Worm (Caenorhabditis elegans) whole organism, dauer: Measurements from ENCODE around the gene xrn-1.
"Not testable (repeated sequence)": the region's sequence is repeated elsewhere in the genome, so short reads cannot be mapped to it uniquely, and the experiment has no call there.

Experiments
- unc-62 ChIP-seq: sonication (generic microtip); optimal IDR thresholded peaks from 2 replicates; lab custom pipeline; 2017; ENCODE audit warnings: missing biosample characterization, missing genetic modification reagents, missing genetic modification characterization

xrn-1 gene

DNA sequence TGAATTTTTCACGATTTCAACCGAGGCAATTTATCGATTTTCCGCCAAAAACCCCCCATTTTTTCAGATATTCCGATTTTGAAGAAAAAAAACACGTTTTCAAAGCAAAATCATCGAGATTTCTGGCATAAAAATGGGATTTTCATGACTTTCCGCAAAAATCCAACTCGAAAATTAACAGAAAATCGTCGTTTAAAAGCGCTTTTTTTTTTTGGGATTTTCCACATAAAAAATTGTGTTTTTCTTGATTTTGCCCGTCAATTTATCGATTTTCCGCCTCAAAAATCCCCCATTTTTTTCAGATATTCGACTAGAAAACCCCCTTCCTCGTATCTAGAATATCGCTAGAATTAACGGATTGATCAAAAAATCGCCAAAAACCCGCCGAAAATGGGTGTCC lies at the start of gene xrn-1:
TSS of gene xrn-1 (plus strand) at position 301 of the 400 bp plus-strand sequence.
- TF ChIP-seq unc-62 (GFP tag; lab: Kevin White, UChicago): no peak

- TF ChIP-seq unc-62 (GFP tag; lab: Kevin White, UChicago): not testable (repeated sequence)
Measured at ce11 chrII:14021230-14021629, 47.5 kb upstream of the xrn-1 start, which contains the start of gene F01D5.10. TSS of gene F01D5.10 (minus strand) at chrII:14021330.

- TF ChIP-seq unc-62 (GFP tag; lab: Kevin White, UChicago): no peak
Measured at ce11 chrII:14032705-14033104, 36.0 kb upstream of the xrn-1 start.

DNA sequence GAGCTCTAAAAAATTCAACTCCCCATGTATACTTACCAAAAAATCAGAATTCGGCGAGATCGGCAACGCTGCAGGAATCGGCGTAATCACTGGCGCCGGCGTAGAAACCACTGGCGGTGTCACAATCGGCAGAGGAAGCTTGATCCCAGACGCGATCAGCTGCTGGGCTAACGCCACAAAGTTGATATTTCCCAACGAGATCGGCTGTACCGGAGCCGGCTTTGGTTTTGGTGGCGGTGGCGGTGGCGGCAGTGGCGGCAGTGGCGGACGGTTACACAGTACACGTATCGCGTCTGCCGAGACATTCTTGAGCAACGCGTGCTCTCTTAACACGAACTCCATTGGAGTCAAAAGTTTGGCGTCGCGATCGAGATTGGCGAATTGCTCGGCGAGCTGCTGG lies 34.1 kb upstream of the xrn-1 start:
- TF ChIP-seq unc-62 (GFP tag; lab: Kevin White, UChicago): no peak

DNA sequence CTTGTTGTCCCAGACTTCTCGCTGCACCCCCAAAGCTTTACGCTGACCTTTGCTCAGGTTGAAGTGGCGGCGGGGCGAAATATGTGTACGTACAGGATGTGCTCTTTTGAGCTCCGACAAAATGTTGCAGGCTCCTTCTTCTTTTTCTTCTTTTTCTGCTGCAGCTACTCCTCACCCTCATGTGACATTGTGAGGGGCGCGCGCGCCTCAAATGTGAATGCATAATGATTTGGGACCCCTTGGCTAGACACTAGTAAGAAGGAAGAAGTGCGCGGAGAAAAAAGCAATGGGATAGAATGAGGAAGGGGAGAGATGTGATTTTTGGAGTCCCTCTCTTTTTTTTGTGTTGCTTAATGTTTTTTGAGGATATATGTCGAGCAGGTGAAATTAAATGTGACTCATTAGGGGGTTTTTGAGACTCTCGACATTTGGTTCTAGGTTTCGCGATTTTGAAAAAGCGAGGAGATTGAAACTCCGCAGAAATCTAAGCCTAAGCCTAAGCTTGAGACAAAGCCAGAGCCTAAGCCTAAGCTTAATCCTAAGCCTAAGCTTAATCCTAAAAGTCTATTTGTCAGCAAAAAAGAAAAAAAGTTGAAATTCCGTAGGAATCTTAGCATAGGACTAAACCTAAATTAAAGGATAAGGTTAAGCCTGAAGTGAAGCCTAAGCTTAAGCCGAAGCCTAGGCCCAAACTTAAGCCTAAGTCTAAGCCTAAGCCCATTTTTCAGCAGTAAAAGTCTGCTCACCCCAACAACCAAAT lies 31.8 kb upstream of the xrn-1 start:
- no peak for TF ChIP-seq unc-62 (GFP tag; lab: Kevin White, UChicago)

DNA sequence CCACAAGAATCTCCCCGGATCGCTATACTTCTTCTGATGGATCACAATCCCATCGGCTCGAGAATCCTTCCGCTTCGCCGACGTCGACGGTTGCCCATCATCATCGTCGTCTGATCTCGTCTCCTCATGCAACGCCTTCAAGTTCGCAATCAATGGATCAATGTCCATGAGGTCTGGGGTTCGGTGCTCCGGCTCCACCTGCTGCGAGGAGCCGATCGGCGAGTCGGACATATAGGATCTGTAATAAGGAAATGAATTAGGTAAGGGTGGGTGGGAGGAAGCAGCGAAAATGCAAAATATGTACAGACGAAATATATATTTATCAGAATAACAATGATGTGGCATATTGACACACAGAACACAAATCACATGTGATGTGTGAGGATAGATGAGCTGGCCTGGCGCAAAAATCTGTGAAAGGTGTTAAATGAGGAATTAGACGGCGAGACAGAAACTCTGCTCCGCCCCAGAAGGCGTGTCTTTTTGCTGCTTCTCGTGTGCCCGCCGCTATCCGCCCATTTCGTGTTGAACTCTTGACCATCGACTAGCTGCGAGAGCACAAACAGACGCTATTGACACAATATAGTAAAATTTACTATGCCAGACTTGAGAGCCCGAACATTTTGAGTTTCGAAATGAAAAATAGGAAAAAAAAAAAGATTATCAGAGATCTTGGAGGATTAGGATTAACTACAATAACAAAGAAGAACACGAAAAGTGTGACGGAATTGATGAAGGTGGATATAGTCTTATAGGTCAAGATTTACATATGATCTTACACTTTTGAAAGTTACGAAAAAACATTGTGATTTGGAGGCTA lies 31.0 kb upstream of the xrn-1 start:
- no peak for TF ChIP-seq unc-62 (GFP tag; lab: Kevin White, UChicago)

- no peak for TF ChIP-seq unc-62 (GFP tag; lab: Kevin White, UChicago)
Measured at ce11 chrII:14038331-14038730, 30.4 kb upstream of the xrn-1 start.

ce11 chrII:14039811-14040203 lies 28.9 kb upstream of the xrn-1 start:
- TF ChIP-seq unc-62 (GFP tag; lab: Kevin White, UChicago): no peak

DNA sequence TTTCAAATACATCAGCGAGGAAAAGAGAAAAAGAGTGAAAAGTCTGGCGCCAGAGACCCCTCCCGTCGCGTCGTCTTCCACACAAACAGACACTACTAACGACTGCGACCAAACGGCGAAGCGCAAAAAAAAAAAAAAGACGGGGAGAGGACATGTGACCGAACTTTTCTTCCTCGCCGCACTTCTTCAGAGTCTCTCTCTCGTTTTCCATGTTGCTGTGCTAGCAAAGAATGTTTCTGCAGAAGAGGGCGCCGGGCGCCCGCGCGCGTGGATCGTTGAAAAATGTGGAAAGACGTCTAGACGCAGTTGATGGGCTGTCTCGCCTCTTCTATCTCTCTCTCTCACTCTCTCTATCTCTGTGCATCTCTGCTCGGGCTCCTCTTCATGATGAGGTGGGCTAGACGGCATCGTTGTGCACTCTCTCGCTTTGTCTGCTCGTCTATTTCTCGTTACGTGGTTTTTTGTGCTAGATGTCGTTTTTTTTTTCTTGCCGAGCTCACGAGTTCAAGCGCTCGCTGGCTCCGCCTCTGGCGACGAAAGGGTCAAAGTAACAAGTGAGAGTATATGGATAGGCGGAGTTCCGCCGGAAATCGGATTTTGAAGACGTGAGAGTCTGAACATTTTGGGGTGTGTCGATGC lies 28.4 kb upstream of the xrn-1 start:
- peak; percentile 40 for TF ChIP-seq unc-62 (GFP tag; lab: Kevin White, UChicago)

DNA sequence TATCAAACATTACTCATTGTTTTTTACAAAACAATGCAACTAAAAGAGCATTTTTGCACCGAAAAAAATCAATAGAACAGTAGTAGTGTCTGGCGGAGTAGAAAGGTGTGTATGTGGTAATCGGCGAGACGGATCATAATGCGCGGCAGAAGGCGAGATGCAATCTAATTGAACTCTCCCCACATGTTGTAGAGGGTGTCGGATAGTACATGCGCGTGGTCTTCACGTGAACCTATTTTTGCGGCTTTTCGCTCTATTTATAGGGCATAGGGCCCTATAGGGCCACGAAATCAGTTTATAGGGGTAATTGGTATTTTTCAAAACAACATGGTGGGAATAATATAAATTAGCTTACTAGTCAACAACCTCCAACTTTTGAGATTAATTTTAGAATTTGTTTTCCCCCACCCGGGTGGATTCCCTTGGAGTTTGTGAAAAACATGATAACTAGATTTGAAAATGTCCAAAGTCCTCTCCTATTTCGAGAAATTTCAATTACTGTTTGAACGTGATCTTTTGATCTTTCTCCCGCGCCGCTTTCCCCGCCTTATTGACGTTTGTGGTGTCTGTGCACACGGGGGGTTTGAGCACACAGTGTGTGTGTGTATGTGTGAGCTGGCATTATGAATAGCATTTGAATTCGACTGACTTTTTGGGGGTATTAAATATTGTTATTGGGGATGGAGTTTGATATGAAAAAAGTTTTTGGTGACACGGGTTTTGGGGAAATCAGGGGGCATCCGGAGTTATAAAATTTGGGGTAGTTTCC lies 25.7 kb upstream of the xrn-1 start:
- TF ChIP-seq unc-62 (GFP tag; lab: Kevin White, UChicago): no peak

DNA sequence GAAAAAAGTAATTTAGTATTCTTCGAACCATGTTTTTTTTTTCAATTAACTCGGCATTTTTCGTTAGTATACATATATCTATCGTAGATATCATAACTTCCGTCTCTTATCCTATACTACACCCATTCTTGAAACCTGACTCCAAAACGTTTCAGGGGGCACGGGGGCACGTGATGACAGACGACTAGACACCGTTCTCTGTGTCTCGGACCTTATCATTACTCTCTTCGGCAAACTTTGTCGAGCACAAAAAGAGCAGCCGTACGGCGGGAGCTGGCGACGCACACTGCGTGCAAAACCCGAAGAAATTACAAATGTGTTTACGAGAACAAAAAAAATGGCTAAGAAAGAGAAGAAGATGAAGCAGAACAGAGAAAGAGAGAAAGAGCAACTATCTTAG lies 24.5 kb upstream of the xrn-1 start:
- TF ChIP-seq unc-62 (GFP tag; lab: Kevin White, UChicago): no peak

- no peak for TF ChIP-seq unc-62 (GFP tag; lab: Kevin White, UChicago)
Measured at ce11 chrII:14045235-14045634, 23.5 kb upstream of the xrn-1 start.

ce11 chrII:14045934-14046470 lies 22.7 kb upstream of the xrn-1 start:
- no peak for TF ChIP-seq unc-62 (GFP tag; lab: Kevin White, UChicago)

DNA sequence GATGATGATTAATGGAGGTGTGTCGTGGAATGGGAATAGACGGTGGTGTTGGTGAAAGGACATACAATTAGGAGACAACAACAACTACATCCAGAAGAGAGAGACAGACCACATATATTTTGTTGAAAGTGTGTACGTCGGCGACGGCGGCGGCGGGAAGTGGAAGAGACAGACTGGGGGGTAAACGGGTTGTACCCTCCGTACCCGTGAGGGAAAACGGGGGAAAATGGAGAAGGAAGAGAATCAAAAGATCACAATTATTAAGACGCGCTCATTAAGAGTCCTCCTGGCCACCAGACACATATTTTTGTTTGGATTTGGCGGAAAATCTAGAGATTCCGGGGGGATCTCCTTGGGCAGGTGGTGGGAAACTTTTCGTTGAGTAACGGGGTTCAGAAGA lies 22.2 kb upstream of the xrn-1 start:
- no peak for TF ChIP-seq unc-62 (GFP tag; lab: Kevin White, UChicago)

ce11 chrII:14049097-14049496 lies 19.6 kb upstream of the xrn-1 start:
- TF ChIP-seq unc-62 (GFP tag; lab: Kevin White, UChicago): no peak
